Fruit fly (Drosophila melanogaster) whole organism, wandering third instar larva: Measurements from ENCODE around the gene CG33689.

Experiments
- Abd-B ChIP-seq: fragments of >200 bp; optimal IDR thresholded peaks from 2 replicates; lab custom pipeline; 2017; ENCODE audit warnings: missing biosample characterization, missing genetic modification characterization
- CrebA ChIP-seq: fragments of 200-800 bp; sonication (Bioruptor generic); optimal IDR thresholded peaks from 2 replicates; lab custom pipeline; 2016; ENCODE audit warnings: missing biosample characterization, mild to moderate bottlenecking, missing genetic modification characterization, borderline replicate concordance
- Dfd ChIP-seq: fragments of >200 bp; optimal IDR thresholded peaks from 2 replicates; lab custom pipeline; 2017; ENCODE audit warnings: missing biosample characterization, missing genetic modification characterization
- HLH106 ChIP-seq: fragments of 200-800 bp; optimal IDR thresholded peaks from 3 replicates; lab custom pipeline; 2019; ENCODE audit warnings: missing biosample characterization, mild to moderate bottlenecking, missing genetic modification characterization, moderate library complexity
- N ChIP-seq: fragments of >200 bp; optimal IDR thresholded peaks from 2 replicates; lab custom pipeline; 2018; ENCODE audit warnings: missing biosample characterization, missing external identifiers, missing genetic modification characterization
- OdsH ChIP-seq: fragments of 200-800 bp; sonication (Bioruptor generic); optimal IDR thresholded peaks from 2 replicates; lab custom pipeline; 2016; ENCODE audit warnings: missing biosample characterization, mild to moderate bottlenecking, missing genetic modification characterization
- dl ChIP-seq, 2 experiments: fragments of 175-275, 200-275 bp in 1 of 2; fragments of 200-275 bp in 1 of 2; sonication (Bioruptor generic); optimal IDR thresholded peaks; lab custom pipeline; 2018; ENCODE audit warnings: mild to moderate bottlenecking in 2 of 2, missing biosample characterization in 2 of 2, missing genetic modification characterization in 2 of 2, moderate library complexity in 2 of 2; ENCODE audit not compliant: partially characterized antibody in 2 of 2, insufficient read depth in 1 of 2
- dmrt93B ChIP-seq: fragments of 200-800 bp; sonication (Bioruptor generic); optimal IDR thresholded peaks from 2 replicates; lab custom pipeline; 2018; ENCODE audit warnings: missing biosample characterization, mild to moderate bottlenecking, missing genetic modification characterization
- foxo ChIP-seq, 2 experiments: fragments of 200-800 bp; sonication (Bioruptor generic); optimal IDR thresholded peaks; 2 replicates in 1 of 2; 3 replicates in 1 of 2; lab custom pipeline; 2016 to 2017; ENCODE audit warnings: missing biosample characterization in 2 of 2, missing genetic modification characterization in 2 of 2
- h ChIP-seq: fragments of 200-800 bp; sonication (Bioruptor generic); optimal IDR thresholded peaks from 3 replicates; lab custom pipeline; 2016; ENCODE audit warnings: missing biosample characterization, mild to moderate bottlenecking, missing genetic modification characterization
- lola ChIP-seq: fragments of >200 bp; optimal IDR thresholded peaks from 2 replicates; lab custom pipeline; 2017; ENCODE audit warnings: missing biosample characterization, missing genetic modification characterization
- pan ChIP-seq: fragments of >200 bp; optimal IDR thresholded peaks from 2 replicates; lab custom pipeline; 2017
- psq ChIP-seq: fragments of 200-800 bp; sonication (Bioruptor generic); optimal IDR thresholded peaks from 3 replicates; lab custom pipeline; 2017; ENCODE audit warnings: missing biosample characterization, mild to moderate bottlenecking, missing genetic modification characterization, moderate library complexity
- sv ChIP-seq: fragments of 200-800 bp; sonication (Bioruptor generic); optimal IDR thresholded peaks from 3 replicates; lab custom pipeline; 2016; ENCODE audit warnings: missing biosample characterization, missing genetic modification characterization

DNA sequence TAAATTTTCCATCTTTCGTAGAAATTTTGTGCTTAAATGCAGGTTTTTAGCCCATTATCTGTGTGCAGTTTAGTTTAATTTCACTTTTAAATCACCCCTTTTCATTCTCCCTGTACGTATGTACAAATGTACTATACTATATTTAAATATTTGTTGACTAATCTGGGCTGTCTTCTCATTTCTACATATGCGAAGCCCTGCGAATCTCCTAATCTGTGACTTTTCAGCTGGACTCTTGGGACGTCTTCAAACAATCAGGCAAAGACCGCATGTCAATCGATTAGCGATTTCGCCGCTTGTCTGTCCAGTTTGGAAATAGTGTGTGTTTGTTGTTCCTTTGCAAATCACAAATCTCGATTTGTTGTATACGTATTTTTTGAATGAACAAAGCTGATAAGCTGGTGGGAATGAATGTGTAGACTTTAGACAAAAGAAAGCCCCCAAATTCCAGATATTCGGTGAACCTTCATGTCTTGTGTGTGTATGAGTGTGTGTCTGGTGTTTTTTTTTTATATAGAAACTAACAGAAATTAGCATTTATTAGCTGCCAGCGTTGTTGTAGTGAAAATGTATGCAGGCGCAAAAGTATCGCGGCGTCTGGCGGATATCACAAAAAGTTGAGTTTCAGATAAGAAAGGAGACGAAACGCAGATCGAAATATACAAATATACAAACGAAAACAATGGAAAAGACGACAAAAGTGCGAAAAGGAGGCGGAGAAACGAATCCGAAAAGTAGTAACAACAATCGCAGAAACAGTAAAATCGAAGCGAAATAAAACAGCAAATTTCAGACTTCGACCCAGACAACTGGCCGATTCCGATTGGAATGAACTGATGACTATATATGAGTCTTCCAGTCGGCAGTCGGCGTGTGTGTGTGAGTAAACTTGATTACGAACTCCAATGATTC is 40.6 kb upstream of the CG33689 start:
- no peak for TF ChIP-seq Abd-B (GFP tag; lab: Kevin White, UChicago)
- TF ChIP-seq OdsH (GFP tag; lab: Kevin White, UChicago) = no peak
- TF ChIP-seq psq (GFP tag; lab: Kevin White, UChicago) = no peak
- TF ChIP-seq foxo (GFP tag; optimal IDR thresholded peaks at IDR 0.05; lab: Kevin White, UChicago) = no peak
- no peak for TF ChIP-seq lola
- no peak for TF ChIP-seq dmrt93B (GFP tag; lab: Kevin White, UChicago)
- TF ChIP-seq h (GFP tag; lab: Kevin White, UChicago) = no peak
- TF ChIP-seq CrebA (GFP tag; lab: Kevin White, UChicago) = no peak
- TF ChIP-seq Dfd (GFP tag; lab: Kevin White, UChicago) = no peak
- TF ChIP-seq N (GFP tag; lab: Kevin White, UChicago) = no peak
- no peak for TF ChIP-seq dl (GFP tag; optimal IDR thresholded peaks at IDR 0.05; lab: Kevin White, UChicago; ENCODE audit: insufficient read depth in 1 of 2, partially characterized antibody in 2 of 2)
- no peak for TF ChIP-seq pan
- TF ChIP-seq sv (GFP tag; lab: Kevin White, UChicago) = no peak
- no peak for TF ChIP-seq HLH106 (tag; lab: Kevin White, UChicago)
